Worm (Caenorhabditis elegans) whole organism, midembryonic: ENCODE data around the gene znf-593.
A peak's percentile ranks its signal among the peaks of the same experiment; 100 is the strongest.

Source experiments
- T22C8.4 ChIP-seq: fragments of 200-800 bp; sonication (Bioruptor generic); IDR thresholded peaks from 2 replicates; pipeline ENCODE4 v1.3.6; 2022; ENCODE audit warnings: missing genetic modification characterization, missing compliant biosample characterization
- cog-1 ChIP-seq: sonication (generic microtip); optimal IDR thresholded peaks from 2 replicates; lab custom pipeline; 2016; ENCODE audit warnings: missing genetic modification characterization, missing compliant biosample characterization
- flt-1 ChIP-seq: fragments of 200-800 bp; sonication (Bioruptor generic); IDR thresholded peaks from 2 replicates; pipeline ENCODE4 v1.3.6; 2022; ENCODE audit warnings: missing genetic modification characterization, missing compliant biosample characterization
- klf-2 ChIP-seq: fragments of 200-800 bp; sonication (Bioruptor generic); conservative IDR thresholded peaks from 2 replicates; pipeline ENCODE4 v1.3.6; 2022; ENCODE audit warnings: missing genetic modification reagents, missing genetic modification characterization, missing compliant biosample characterization
- med-1 ChIP-seq: sonication (generic microtip); optimal IDR thresholded peaks from 2 replicates; lab custom pipeline; 2017; ENCODE audit warnings: missing genetic modification characterization, mild to moderate bottlenecking, missing compliant biosample characterization, antibody characterized with exemption, missing genetic modification reagents; ENCODE audit not compliant: insufficient read depth
- ref-1 ChIP-seq: fragments of 200-800 bp; sonication (Bioruptor generic); conservative IDR thresholded peaks from 2 replicates; pipeline ENCODE4 v1.3.6; 2022; ENCODE audit warnings: missing genetic modification reagents, missing genetic modification characterization, missing compliant biosample characterization
- tab-1 ChIP-seq: fragments of 200-800 bp; sonication (Bioruptor generic); IDR thresholded peaks from 2 replicates; pipeline ENCODE4 v1.3.6; 2022; ENCODE audit warnings: missing genetic modification characterization, missing compliant biosample characterization
- ztf-23 ChIP-seq: fragments of 200-800 bp; sonication (Bioruptor generic); IDR thresholded peaks from 2 replicates; pipeline ENCODE4 v1.3.6; 2022; ENCODE audit warnings: missing genetic modification reagents, missing genetic modification characterization, missing compliant biosample characterization
- ztf-29 ChIP-seq: fragments of 200-800 bp; sonication (Bioruptor generic); IDR thresholded peaks from 2 replicates; pipeline ENCODE4 v1.3.6; 2022; ENCODE audit warnings: missing genetic modification reagents, missing genetic modification characterization, missing compliant biosample characterization

ce11 chrIII:11870009-11870408, 48.5 kb downstream of the znf-593 start:
- no peak for TF ChIP-seq klf-2 (GFP tag; lab: Robert Waterston, UW)
- TF ChIP-seq med-1 = no peak
- TF ChIP-seq flt-1 (GFP tag; lab: Robert Waterston, UW) = 0 out of 2 replicates have a peak, but pooled peaks have one; percentile 46
- TF ChIP-seq ztf-29 (GFP tag; lab: Robert Waterston, UW) = no peak
- peak; percentile 64 for TF ChIP-seq cog-1 (tag; lab: Kevin White, UChicago)
- no peak for TF ChIP-seq ref-1 (GFP tag; lab: Robert Waterston, UW)
- peak; percentile 55; the same call in 1 of the 2 replicates for TF ChIP-seq ztf-23 (GFP tag; lab: Robert Waterston, UW)
- TF ChIP-seq T22C8.4 (GFP tag; lab: Robert Waterston, UW) = no peak
- TF ChIP-seq tab-1 (GFP tag; lab: Robert Waterston, UW) = no peak
